Worm (Caenorhabditis elegans): Measurements from ENCODE around the gene msa-1.

The msa-1 gene

DNA sequence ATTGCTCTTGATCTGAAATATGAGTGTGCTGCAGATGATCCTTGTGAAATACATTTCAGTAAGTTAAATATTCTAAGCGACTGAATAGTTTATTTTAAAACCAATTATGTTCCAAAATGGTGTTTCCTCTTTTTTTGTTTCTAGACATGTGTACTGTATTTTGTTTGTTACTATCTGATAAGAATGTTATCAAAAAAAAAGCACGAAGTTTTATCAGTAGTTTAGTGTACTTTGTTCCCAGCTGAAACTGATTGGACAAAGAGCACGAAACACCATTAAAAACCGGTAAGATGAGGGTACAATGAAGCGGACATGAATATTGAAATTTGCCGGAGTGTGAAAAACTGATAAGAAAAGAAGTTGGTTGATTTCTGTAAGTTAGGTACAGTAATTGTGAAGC is 18.2 kb upstream of the msa-1 start:
- peak; percentile 47 for TF ChIP-seq nhr-80 (tag; optimal IDR thresholded peaks at IDR 0.05)
- no peak for TF ChIP-seq nfya-1 (tag; optimal IDR thresholded peaks at IDR 0.05; ENCODE audit: borderline replicate concordance, insufficient read depth)
- TF ChIP-seq snpc-3.4 (tag; optimal IDR thresholded peaks at IDR 0.05) = no peak

DNA sequence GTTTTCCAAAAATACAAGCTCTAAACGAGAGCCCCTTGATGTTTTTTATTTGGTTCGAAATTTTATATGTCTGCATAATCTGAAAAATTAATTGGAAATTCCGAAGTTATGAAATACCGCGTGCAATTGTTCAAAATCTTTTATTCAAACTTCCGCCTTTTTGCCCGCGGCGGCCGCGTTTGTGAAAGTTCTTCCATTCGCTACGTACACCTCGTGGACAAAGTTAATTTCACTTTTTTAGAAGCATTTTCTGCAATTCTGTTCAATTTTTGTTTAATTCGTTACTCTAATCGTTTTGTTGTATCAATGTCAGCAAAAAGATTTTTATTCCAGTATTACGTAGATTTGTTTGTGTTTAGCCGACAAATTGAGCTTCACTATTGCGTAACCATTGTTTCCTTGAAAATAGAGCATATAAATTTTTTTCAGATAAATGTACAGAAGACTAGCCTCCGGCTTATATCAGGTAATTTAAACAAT is 14.1 kb upstream of the msa-1 start, which contains the start of gene mppb-1:
TSS of gene mppb-1 (plus strand) at position 430 of the 480 bp plus-strand sequence.
- peak; percentile 51 for TF ChIP-seq ekl-4 (GFP tag; IDR thresholded peaks at IDR 0.05)
- TF ChIP-seq sea-2 (GFP tag; IDR thresholded peaks at IDR 0.05) = no peak
- 0 out of 2 replicates have a peak, but pooled peaks have one; percentile 38 for TF ChIP-seq B0019.2 (GFP tag; conservative IDR thresholded peaks at IDR 0.05)
- TF ChIP-seq mcd-1 (GFP tag; IDR thresholded peaks at IDR 0.05) = peak; percentile 72
- TF ChIP-seq pha-4 (tag; optimal IDR thresholded peaks at IDR 0.05) = no peak
- 0 out of 2 replicates have a peak, but pooled peaks have one; percentile 30 for TF ChIP-seq ceh-91 (GFP tag; IDR thresholded peaks at IDR 0.05)
- TF ChIP-seq efl-1 (GFP tag; optimal IDR thresholded peaks at IDR 0.05) = peak; percentile 74
- TF ChIP-seq rcor-1 (GFP tag; IDR thresholded peaks at IDR 0.05) = peak; percentile 60
- TF ChIP-seq ceh-100 (GFP tag; IDR thresholded peaks at IDR 0.05) = peak; percentile 50; the same call in 1 of the 2 replicates
- TF ChIP-seq C06A6.2 (GFP tag; conservative IDR thresholded peaks at IDR 0.05) = no peak
- peak; percentile 75 for TF ChIP-seq attf-3 (GFP tag; conservative IDR thresholded peaks at IDR 0.05)
- peak; percentile 96 for TF ChIP-seq lin-54 (GFP tag; optimal IDR thresholded peaks at IDR 0.05)
- TF ChIP-seq nhr-90 (tag; optimal IDR thresholded peaks at IDR 0.05) = no peak
- peak; percentile 82 for TF ChIP-seq lir-1 (GFP tag; conservative IDR thresholded peaks at IDR 0.05)
- TF ChIP-seq let-607 (tag; optimal IDR thresholded peaks at IDR 0.05) = peak in 1 of 2 experiments; percentile 59
- no peak for TF ChIP-seq die-1 (tag; optimal IDR thresholded peaks at IDR 0.05)
- TF ChIP-seq lag-1 (GFP tag; IDR thresholded peaks at IDR 0.05) = no peak
- no peak for TF ChIP-seq lsy-27 (tag; optimal IDR thresholded peaks at IDR 0.05; ENCODE audit: borderline replicate concordance, insufficient read depth)
- peak; percentile 82 for TF ChIP-seq dpl-1 (GFP tag; optimal IDR thresholded peaks at IDR 0.05)
- no peak for TF ChIP-seq mxl-1 (tag; optimal IDR thresholded peaks at IDR 0.05)
- TF ChIP-seq madf-10 (tag; optimal IDR thresholded peaks at IDR 0.05) = peak; percentile 83
- TF ChIP-seq madf-8 (GFP tag; conservative IDR thresholded peaks at IDR 0.05) = peak; percentile 40; the same call in 1 of the 2 replicates
- no peak for TF ChIP-seq B0336.3 (GFP tag; IDR thresholded peaks at IDR 0.05)
- 0 out of 2 replicates have a peak, but pooled peaks have one; percentile 62 for TF ChIP-seq let-526 (GFP tag; IDR thresholded peaks at IDR 0.05)
- TF ChIP-seq akir-1 (GFP tag; optimal IDR thresholded peaks at IDR 0.05) = peak; percentile 46
- TF ChIP-seq lin-26 (GFP tag; IDR thresholded peaks at IDR 0.05) = no peak
- TF ChIP-seq ztf-6 (GFP tag; IDR thresholded peaks at IDR 0.05) = peak; percentile 41; the same call in 1 of the 2 replicates
- peak; percentile 29 for TF ChIP-seq snpc-1.3 (tag; optimal IDR thresholded peaks at IDR 0.05; ENCODE audit: insufficient read depth)
- 0 out of 2 replicates have a peak, but pooled peaks have one; percentile 21 for TF ChIP-seq bed-1 (GFP tag; IDR thresholded peaks at IDR 0.05)
- TF ChIP-seq atf-7 (tag; optimal IDR thresholded peaks at IDR 0.05) = peak; percentile 28
- peak; percentile 28 for TF ChIP-seq snpc-3.4 (tag; optimal IDR thresholded peaks at IDR 0.05)
- TF ChIP-seq lin-40 (tag; optimal IDR thresholded peaks at IDR 0.05) = peak; percentile 59
- peak; percentile 60 for TF ChIP-seq rec-8 (tag; optimal IDR thresholded peaks at IDR 0.05)
- peak; percentile 58 for TF ChIP-seq tbp1 (GFP tag; optimal IDR thresholded peaks at IDR 0.05)
- no peak for TF ChIP-seq gei-17 (GFP tag; optimal IDR thresholded peaks at IDR 0.05)
- TF ChIP-seq nfyb-1 (GFP tag; IDR thresholded peaks at IDR 0.05) = 0 out of 2 replicates have a peak, but pooled peaks have one; percentile 39
- TF ChIP-seq pbrm-1 (GFP tag; IDR thresholded peaks at IDR 0.05) = peak; percentile 64
- TF ChIP-seq D2030.7 (GFP tag; IDR thresholded peaks at IDR 0.05) = peak; percentile 40; the same call in 1 of the 2 replicates
- TF ChIP-seq ccch-3 (GFP tag; optimal IDR thresholded peaks at IDR 0.05) = peak; percentile 71
- TF ChIP-seq T07F8.4 (tag; optimal IDR thresholded peaks at IDR 0.05) = no peak
- TF ChIP-seq snpc-1.1 (tag; optimal IDR thresholded peaks at IDR 0.05; ENCODE audit: insufficient read depth) = no peak
- TF ChIP-seq hlh-12 (tag; optimal IDR thresholded peaks at IDR 0.05) = peak; percentile 1
- TF ChIP-seq aptf-2 (GFP tag; conservative IDR thresholded peaks at IDR 0.05) = peak; percentile 82

Data from whole organism, young adult.